Worm (Caenorhabditis elegans): ENCODE results near the gene F59F5.5.

The F59F5.5 gene

DNA sequence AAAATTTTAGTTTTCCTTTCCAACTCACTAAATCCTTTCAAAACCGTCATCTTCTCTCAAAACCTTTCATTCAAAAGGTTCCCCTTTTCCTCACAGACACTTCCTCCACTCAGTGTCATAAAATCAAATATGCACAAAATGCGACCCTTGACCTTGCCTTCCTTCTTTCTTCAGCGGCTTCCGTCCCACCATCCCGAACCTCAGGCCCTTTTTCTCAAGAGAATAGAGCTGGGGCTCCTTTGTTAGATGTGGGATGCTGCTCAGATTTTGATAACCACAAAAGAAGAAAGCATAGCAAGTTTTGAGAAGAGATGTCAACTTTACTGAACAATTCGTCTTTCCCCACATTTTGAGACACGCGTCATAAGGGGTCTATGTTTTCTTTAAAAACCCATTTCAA is 45.0 kb downstream of the F59F5.5 start:
- no peak for TF ChIP-seq dao-5 (tag; optimal IDR thresholded peaks at IDR 0.05)
- no peak for TF ChIP-seq him-1 (tag; optimal IDR thresholded peaks at IDR 0.05)
- no peak for TF ChIP-seq W03F9.2 (tag; optimal IDR thresholded peaks at IDR 0.05)

DNA sequence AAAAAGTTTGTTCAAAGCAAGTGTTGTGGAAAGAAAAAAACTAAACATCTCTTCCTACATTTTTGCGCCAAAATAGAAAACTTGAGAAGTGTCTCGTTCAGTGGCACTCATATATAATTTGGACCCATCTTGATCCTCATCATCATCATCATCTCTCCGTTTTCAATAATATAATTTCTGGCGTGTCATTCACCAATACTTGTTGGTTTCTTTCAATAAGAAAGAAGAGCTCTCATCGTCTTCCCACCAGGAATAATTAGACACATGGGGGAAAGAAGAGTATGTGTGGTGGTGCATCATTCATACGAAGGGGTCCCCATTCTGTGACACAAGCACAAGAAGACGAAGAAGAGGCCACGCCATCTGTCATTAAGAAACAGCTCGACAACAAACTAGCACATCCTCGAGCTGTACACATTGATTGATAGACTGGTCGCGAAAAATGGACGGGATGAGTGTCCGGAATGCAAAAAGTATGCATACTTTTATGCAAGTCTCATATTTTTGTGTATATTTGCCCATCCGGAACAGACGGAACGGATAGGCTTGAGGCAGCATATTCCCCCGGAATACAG is 45.5 kb downstream of the F59F5.5 start:
- no peak for TF ChIP-seq W03F9.2 (tag; optimal IDR thresholded peaks at IDR 0.05)
- no peak for TF ChIP-seq him-1 (tag; optimal IDR thresholded peaks at IDR 0.05)
- no peak for TF ChIP-seq dao-5 (tag; optimal IDR thresholded peaks at IDR 0.05)

DNA sequence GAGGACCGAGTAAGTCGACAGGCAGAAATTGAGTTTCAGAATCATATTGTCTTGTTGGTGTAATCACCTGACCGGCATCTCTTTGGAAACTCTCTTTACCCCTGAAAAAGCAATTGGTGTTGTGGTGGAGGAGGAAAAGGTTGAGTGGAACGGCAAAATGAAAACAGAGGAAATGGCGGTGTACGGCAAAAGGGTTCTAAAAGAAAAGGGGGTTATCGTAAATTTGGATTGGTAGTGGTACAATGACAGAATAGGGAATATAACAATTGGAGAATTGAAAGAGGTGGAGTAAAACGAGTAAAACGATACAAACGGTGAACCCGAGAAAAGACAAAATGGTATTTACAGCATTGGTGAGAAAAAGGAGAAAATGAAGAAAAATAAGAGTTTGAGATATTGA is 47.4 kb downstream of the F59F5.5 start, which contains the start of gene sdn-1:
Gene sdn-1 (minus strand): TSS at position 101 of the 400 bp plus-strand sequence.
- TF ChIP-seq dao-5 (tag; optimal IDR thresholded peaks at IDR 0.05) (no peak), him-1 (tag; optimal IDR thresholded peaks at IDR 0.05) (no peak), W03F9.2 (tag; optimal IDR thresholded peaks at IDR 0.05) (no peak)

DNA sequence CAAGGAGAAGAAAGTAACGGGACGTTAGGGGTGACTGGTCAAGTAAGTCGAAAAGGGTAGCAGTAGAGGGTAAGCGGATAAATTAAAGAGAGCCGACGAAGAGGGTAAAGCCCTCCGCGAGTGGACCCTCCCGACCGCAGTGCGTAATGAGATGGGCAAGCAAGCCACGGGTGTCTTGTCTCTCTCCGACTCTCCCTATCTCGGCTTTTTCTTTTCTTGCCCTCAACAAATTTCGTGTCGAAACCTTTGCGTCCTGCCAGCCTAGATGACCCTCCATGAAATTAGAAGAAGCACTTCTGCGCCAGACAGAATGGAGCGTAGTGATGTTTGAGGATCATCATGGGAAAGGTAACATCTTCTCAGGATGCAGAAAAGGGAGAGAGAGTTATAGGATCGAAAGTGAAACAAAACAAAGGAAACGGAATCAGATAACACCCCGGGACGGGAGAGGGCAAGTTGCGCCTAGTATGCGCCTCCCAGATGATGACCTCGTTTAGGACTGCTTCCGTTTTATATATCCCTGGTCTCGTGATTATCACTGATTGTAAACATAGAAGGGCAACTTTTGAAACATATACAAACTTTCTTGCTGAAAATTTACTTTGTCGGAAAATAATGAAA is 48.0 kb downstream of the F59F5.5 start:
- TF ChIP-seq him-1 (tag; optimal IDR thresholded peaks at IDR 0.05) = no peak
- no peak for TF ChIP-seq W03F9.2 (tag; optimal IDR thresholded peaks at IDR 0.05)
- no peak for TF ChIP-seq dao-5 (tag; optimal IDR thresholded peaks at IDR 0.05)

DNA sequence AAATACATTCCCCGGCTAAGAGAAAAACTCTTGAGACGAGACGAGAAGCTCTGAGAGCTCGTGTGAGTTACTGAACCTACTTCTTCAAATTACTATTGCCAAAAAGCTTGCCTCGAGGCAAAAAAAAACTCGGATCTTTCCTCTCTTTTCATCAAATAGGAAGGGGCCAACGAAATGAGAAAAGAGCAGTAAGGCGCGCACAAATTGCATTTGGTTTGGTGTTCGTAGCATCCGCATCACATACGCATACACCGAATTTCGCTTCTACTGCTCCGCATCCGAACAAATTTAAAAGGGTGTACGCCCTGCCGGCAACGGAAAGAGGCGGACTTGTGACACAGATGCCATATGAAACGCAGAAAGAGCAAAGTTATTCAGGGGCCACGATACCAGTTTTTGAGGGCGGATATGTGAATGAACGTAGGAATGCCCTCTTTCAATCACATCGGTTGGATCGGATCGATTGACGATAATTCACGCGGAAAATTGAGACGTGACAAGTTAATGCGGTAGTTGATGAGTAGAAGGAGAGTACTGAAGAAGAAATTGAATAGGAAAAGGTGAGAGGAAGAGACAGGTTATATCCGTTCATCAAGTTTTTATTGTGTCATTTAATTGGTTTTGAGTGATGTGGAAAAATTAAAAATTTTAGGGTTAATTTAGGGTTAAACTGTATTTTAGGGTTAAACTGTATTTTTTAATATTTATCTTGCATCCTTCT is 49.0 kb downstream of the F59F5.5 start:
- TF ChIP-seq him-1 (tag; optimal IDR thresholded peaks at IDR 0.05) = no peak
- TF ChIP-seq dao-5 (tag; optimal IDR thresholded peaks at IDR 0.05) = no peak
- TF ChIP-seq W03F9.2 (tag; optimal IDR thresholded peaks at IDR 0.05) = no peak

DNA sequence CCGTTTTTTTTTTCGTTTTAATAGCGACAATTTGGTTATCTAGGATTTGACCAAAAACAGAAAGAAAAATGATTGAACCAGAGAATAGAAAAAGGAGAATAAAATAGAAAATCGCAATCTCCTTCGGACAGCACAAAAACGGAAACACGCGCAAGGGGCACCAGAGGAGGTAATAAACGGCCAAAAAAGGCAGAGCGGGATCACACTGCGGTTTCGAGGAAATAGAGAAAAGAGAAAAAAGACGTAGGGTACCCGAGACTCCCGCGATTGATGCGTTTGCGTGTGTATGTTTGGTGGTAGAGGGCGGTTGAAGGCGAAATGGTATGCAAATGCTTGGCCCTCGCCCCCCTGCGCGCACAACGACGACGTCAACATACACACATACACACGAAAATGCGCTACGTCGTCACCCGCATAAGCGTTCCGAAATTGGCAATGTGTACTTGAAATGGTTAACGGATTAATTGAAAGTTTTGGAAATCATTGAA is 50.6 kb downstream of the F59F5.5 start:
- TF ChIP-seq W03F9.2 (tag; optimal IDR thresholded peaks at IDR 0.05) (no peak), dao-5 (tag; optimal IDR thresholded peaks at IDR 0.05) (no peak), him-1 (tag; optimal IDR thresholded peaks at IDR 0.05) (no peak)

DNA sequence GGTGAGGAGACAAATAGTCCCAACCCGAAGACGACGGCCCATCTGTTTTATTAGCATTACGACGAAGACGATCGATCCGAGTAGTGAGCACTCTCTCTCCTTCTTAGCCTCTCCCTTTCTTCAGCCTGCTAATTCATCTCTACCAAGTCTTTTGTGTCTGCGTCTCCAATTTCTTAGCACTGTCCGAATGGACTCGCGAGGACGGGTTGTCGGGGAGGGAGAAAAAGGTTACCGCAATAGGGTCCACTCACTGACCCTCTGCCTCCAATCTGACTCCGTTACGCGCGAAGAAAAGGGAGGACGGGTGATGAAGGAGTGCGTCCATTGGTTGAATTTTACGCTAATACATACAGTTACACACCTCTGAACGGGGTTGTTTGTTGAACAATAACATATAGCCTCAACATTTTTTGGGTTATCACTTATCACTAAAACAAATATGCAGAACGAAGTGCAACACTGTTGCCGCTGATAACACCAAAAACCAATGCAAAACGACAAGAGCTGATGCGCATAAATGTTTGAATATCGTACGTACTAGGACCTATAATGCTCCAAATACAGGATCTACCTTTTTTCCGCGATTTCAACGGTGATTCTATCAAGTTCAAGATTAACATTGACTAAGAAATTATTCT is 51.9 kb downstream of the F59F5.5 start:
- TF ChIP-seq dao-5 (tag; optimal IDR thresholded peaks at IDR 0.05) (no peak), him-1 (tag; optimal IDR thresholded peaks at IDR 0.05) (peak; percentile 41)

Measured in whole organism, L4/young adult.